Fruit fly (Drosophila melanogaster) whole organism, embryonic: ENCODE data around the gene CG34180.

ENCODE experiments used
- Antp ChIP-seq: fragments of 200-800 bp; sonication (Bioruptor generic); optimal IDR thresholded peaks from 3 replicates; lab custom pipeline; 2016; ENCODE audit warnings: missing biosample characterization, missing genetic modification characterization
- Bteb2 ChIP-seq: fragments of 200-800 bp; sonication (Bioruptor generic); optimal IDR thresholded peaks from 2 replicates; lab custom pipeline; 2016; ENCODE audit warnings: missing biosample characterization, missing genetic modification characterization
- CG10543 ChIP-seq: fragments of 200-800 bp; sonication (Bioruptor generic); optimal IDR thresholded peaks from 3 replicates; lab custom pipeline; 2017; ENCODE audit warnings: missing biosample characterization, mild to moderate bottlenecking, missing genetic modification characterization, moderate library complexity
- CG12659 ChIP-seq: fragments of 200-800 bp; sonication (Bioruptor generic); optimal IDR thresholded peaks from 3 replicates; lab custom pipeline; 2017; ENCODE audit warnings: mild to moderate bottlenecking, missing biosample characterization, missing genetic modification reagents, missing genetic modification characterization
- CG12942 ChIP-seq: fragments of 200-800 bp; sonication (Bioruptor generic); optimal IDR thresholded peaks from 3 replicates; lab custom pipeline; 2016; ENCODE audit warnings: missing biosample characterization, missing genetic modification characterization
- CG13624 ChIP-seq: fragments of 200-800 bp; sonication (Bioruptor generic); optimal IDR thresholded peaks from 2 replicates; lab custom pipeline; 2016; ENCODE audit warnings: missing biosample characterization, missing genetic modification characterization
- CG16779 ChIP-seq: fragments of 200-800 bp; sonication (Bioruptor generic); IDR thresholded peaks from 2 replicates; pipeline ENCODE4 v1.3.6; 2022; ENCODE audit warnings: missing biosample characterization, missing genetic modification characterization
- CG17359 ChIP-seq: fragments of 200-800 bp; sonication (Bioruptor generic); optimal IDR thresholded peaks from 3 replicates; lab custom pipeline; 2018; ENCODE audit warnings: missing biosample characterization, mild to moderate bottlenecking, missing genetic modification characterization, moderate library complexity
- CG17612 ChIP-seq: fragments of 200-800 bp; sonication (Bioruptor generic); IDR thresholded peaks from 2 replicates; pipeline ENCODE4 v1.3.6; 2022; ENCODE audit warnings: missing biosample characterization, missing genetic modification characterization
- CG1792 ChIP-seq: fragments of 200-800 bp; sonication (Bioruptor generic); optimal IDR thresholded peaks from 2 replicates; lab custom pipeline; 2016; ENCODE audit warnings: missing biosample characterization, missing genetic modification characterization
- CG18619 ChIP-seq: fragments of 200-800 bp; sonication (Bioruptor generic); optimal IDR thresholded peaks from 3 replicates; lab custom pipeline; 2017; ENCODE audit warnings: missing biosample characterization, mild to moderate bottlenecking, missing genetic modification characterization
- CG7839 ChIP-seq: fragments of 200-800 bp; sonication (Bioruptor generic); optimal IDR thresholded peaks from 3 replicates; lab custom pipeline; 2018; ENCODE audit warnings: missing biosample characterization, mild to moderate bottlenecking, missing genetic modification characterization, moderate library complexity
- CG7987 ChIP-seq: fragments of 200-800 bp; sonication (Bioruptor generic); optimal IDR thresholded peaks from 2 replicates; lab custom pipeline; 2018; ENCODE audit warnings: missing biosample characterization, mild to moderate bottlenecking, missing genetic modification characterization, moderate library complexity
- CG8359 ChIP-seq: fragments of 200-800 bp; sonication (Bioruptor generic); optimal IDR thresholded peaks from 2 replicates; lab custom pipeline; 2017; ENCODE audit warnings: missing biosample characterization, mild to moderate bottlenecking, missing genetic modification characterization, borderline replicate concordance
- CG8765 ChIP-seq: fragments of 200-800 bp; sonication (Bioruptor generic); IDR thresholded peaks from 2 replicates; pipeline ENCODE4 v1.3.6; 2022; ENCODE audit warnings: missing biosample characterization, missing genetic modification characterization
- CG8944 ChIP-seq: fragments of 200-800 bp; sonication (Bioruptor generic); optimal IDR thresholded peaks from 3 replicates; lab custom pipeline; 2016; ENCODE audit warnings: missing biosample characterization, missing genetic modification characterization
- CG9876 ChIP-seq: fragments of 200-800 bp; sonication (Bioruptor generic); optimal IDR thresholded peaks from 2 replicates; lab custom pipeline; 2016; ENCODE audit warnings: missing biosample characterization, missing genetic modification characterization
- CG9932 ChIP-seq: fragments of 200-800 bp; sonication (Bioruptor generic); IDR thresholded peaks from 2 replicates; pipeline ENCODE4 v1.3.6; 2022; ENCODE audit warnings: missing biosample characterization, missing genetic modification characterization
- D19A ChIP-seq: fragments of 200-800 bp; optimal IDR thresholded peaks from 3 replicates; lab custom pipeline; 2019; ENCODE audit warnings: missing biosample characterization, mild to moderate bottlenecking, missing genetic modification characterization, moderate library complexity
- GATAe ChIP-seq: fragments of 200-800 bp; sonication (Bioruptor generic); conservative IDR thresholded peaks from 2 replicates; pipeline ENCODE4 v1.3.6; 2022; ENCODE audit warnings: missing biosample characterization, missing genetic modification characterization
- Kr ChIP-seq: fragments of 200-800 bp; sonication (Bioruptor generic); optimal IDR thresholded peaks from 2 replicates; lab custom pipeline; 2017; ENCODE audit warnings: missing biosample characterization, mild to moderate bottlenecking, missing genetic modification characterization
- MTF-1 ChIP-seq: fragments of 200-800 bp; sonication (Bioruptor generic); optimal IDR thresholded peaks from 2 replicates; lab custom pipeline; 2018; ENCODE audit warnings: missing biosample characterization, mild to moderate bottlenecking, missing genetic modification characterization, borderline replicate concordance
- Mad ChIP-seq: fragments of 200-800 bp; sonication (Bioruptor generic); optimal IDR thresholded peaks from 2 replicates; lab custom pipeline; 2016; ENCODE audit warnings: missing biosample characterization, missing genetic modification characterization
- Med ChIP-seq: fragments of 200-800 bp; sonication (Bioruptor generic); peaks from one replicate; lab custom pipeline; 2016; ENCODE audit warnings: missing biosample characterization, missing genetic modification characterization, mild to moderate bottlenecking, inconsistent platforms, moderate library complexity
- Meics ChIP-seq: fragments of 200-800 bp; sonication (Bioruptor generic); optimal IDR thresholded peaks from 2 replicates; lab custom pipeline; 2017; ENCODE audit warnings: missing biosample characterization, mild to moderate bottlenecking, missing genetic modification characterization
- NK7.1 ChIP-seq: fragments of 200-800 bp; sonication (Bioruptor generic); optimal IDR thresholded peaks from 3 replicates; lab custom pipeline; 2016; ENCODE audit warnings: missing biosample characterization, missing genetic modification characterization
- Six4 ChIP-seq: fragments of 200-800 bp; sonication (Bioruptor generic); optimal IDR thresholded peaks from 2 replicates; lab custom pipeline; 2016; ENCODE audit warnings: missing biosample characterization, missing genetic modification characterization
- ab ChIP-seq: fragments of 200-800 bp; sonication (Bioruptor generic); optimal IDR thresholded peaks from 2 replicates; lab custom pipeline; 2016; ENCODE audit warnings: missing biosample characterization, missing genetic modification characterization
- ac ChIP-seq: fragments of 200-800 bp; sonication (Bioruptor generic); optimal IDR thresholded peaks from 3 replicates; lab custom pipeline; 2017; ENCODE audit warnings: missing biosample characterization, mild to moderate bottlenecking, missing genetic modification characterization
- dmrt99B ChIP-seq: fragments of 200-800 bp; sonication (Bioruptor generic); optimal IDR thresholded peaks from 2 replicates; lab custom pipeline; 2018; ENCODE audit warnings: missing biosample characterization, mild to moderate bottlenecking, missing genetic modification characterization, moderate library complexity
- ftz-f1 ChIP-seq: fragments of 200-800 bp; sonication (Bioruptor generic); optimal IDR thresholded peaks from 2 replicates; lab custom pipeline; 2016; ENCODE audit warnings: missing biosample characterization, missing genetic modification characterization
- grau ChIP-seq: fragments of 200-800 bp; optimal IDR thresholded peaks from 3 replicates; lab custom pipeline; 2019; ENCODE audit warnings: missing biosample characterization, mild to moderate bottlenecking, missing genetic modification characterization, moderate library complexity
- grn ChIP-seq: fragments of 200-800 bp; sonication (Bioruptor generic); optimal IDR thresholded peaks from 3 replicates; lab custom pipeline; 2017; ENCODE audit warnings: missing biosample characterization, missing genetic modification characterization
- hkb ChIP-seq, 2 experiments: fragments of 200-800 bp in 1 of 2; fragments of >200 bp in 1 of 2; sonication (Bioruptor generic) in 1 of 2; IDR thresholded peaks in 1 of 2; optimal IDR thresholded peaks in 1 of 2; 2 replicates each; pipeline versions ENCODE4 v1.3.6 to Lab custom; 2017 to 2022; ENCODE audit warnings: missing biosample characterization in 1 of 2, missing genetic modification characterization in 1 of 2
- inv ChIP-seq: fragments of 200-800 bp; sonication (Bioruptor generic); IDR thresholded peaks from 2 replicates; pipeline ENCODE4 v1.3.6; 2022; ENCODE audit warnings: missing biosample characterization, missing genetic modification characterization; ENCODE audit not compliant: partially characterized antibody
- lmd ChIP-seq: fragments of 200-800 bp; sonication (Bioruptor generic); IDR thresholded peaks from 2 replicates; pipeline ENCODE4 v1.3.6; 2022; ENCODE audit warnings: missing biosample characterization, missing genetic modification characterization
- peb ChIP-seq: fragments of 200-800 bp; sonication (Bioruptor generic); IDR thresholded peaks from 2 replicates; pipeline ENCODE4 v1.3.6; 2022; ENCODE audit warnings: missing biosample characterization, missing genetic modification characterization
- run ChIP-seq: fragments of 200-800 bp; sonication (Bioruptor generic); optimal IDR thresholded peaks from 3 replicates; lab custom pipeline; 2018; ENCODE audit warnings: missing biosample characterization, mild to moderate bottlenecking, missing genetic modification characterization
- sd ChIP-seq: fragments of 200-800 bp; sonication (Bioruptor generic); optimal IDR thresholded peaks from 3 replicates; lab custom pipeline; 2018; ENCODE audit warnings: missing biosample characterization, mild to moderate bottlenecking, missing genetic modification characterization, moderate library complexity
- seq ChIP-seq: fragments of 200-800 bp; sonication (Bioruptor generic); IDR thresholded peaks from 2 replicates; pipeline ENCODE4 v1.3.6; 2022; ENCODE audit warnings: missing biosample characterization, missing genetic modification characterization
- slbo ChIP-seq: fragments of 200-800 bp; sonication (Bioruptor generic); IDR thresholded peaks from 2 replicates; pipeline ENCODE4 v1.3.6; 2022; ENCODE audit warnings: missing biosample characterization, missing genetic modification characterization
- sob ChIP-seq: fragments of 200-800 bp; sonication (Bioruptor generic); IDR thresholded peaks from 2 replicates; pipeline ENCODE4 v1.3.6; 2022; ENCODE audit warnings: missing biosample characterization, missing genetic modification characterization
- trh ChIP-seq: fragments of 200-800 bp; sonication (Bioruptor generic); optimal IDR thresholded peaks from 2 replicates; lab custom pipeline; 2016; ENCODE audit warnings: missing biosample characterization, missing genetic modification characterization
- vvl ChIP-seq: fragments of 200-800 bp; sonication (Bioruptor generic); IDR thresholded peaks from 2 replicates; pipeline ENCODE4 v1.3.6; 2022; ENCODE audit warnings: missing biosample characterization, missing genetic modification characterization
- wek ChIP-seq: fragments of 200-800 bp; sonication (Bioruptor generic); optimal IDR thresholded peaks from 3 replicates; lab custom pipeline; 2018; ENCODE audit warnings: missing biosample characterization, mild to moderate bottlenecking, missing genetic modification characterization, moderate library complexity
- yki ChIP-seq: fragments of >200 bp; optimal IDR thresholded peaks from 3 replicates; lab custom pipeline; 2018
- z ChIP-seq: fragments of 200-800 bp; sonication (Bioruptor generic); IDR thresholded peaks from 3 replicates; pipeline ENCODE4 v1.3.6; 2022; ENCODE audit warnings: missing biosample characterization, missing genetic modification characterization

CG34180 gene

DNA sequence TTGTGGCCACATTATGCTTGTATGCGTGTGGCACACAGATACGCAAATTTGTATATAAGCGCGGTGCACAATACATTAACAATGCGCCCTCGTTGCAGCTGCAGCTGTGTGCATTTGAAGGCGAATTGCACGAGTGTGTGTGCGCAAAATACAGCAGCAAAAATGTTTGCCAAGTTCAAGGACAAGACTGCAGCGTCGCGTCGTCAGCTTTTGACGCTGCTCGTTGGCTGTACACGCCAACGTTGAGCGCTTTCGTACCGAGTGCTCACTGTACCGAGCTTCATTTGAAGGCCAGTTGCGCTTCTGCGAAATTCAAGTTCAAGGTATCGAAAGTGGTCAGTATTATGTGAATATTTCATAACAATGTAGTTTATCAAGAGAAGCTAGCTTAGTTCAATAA is 26.5 kb downstream of the CG34180 start:
- TF ChIP-seq sob (GFP tag; lab: Robert Waterston, UW): peak; percentile 27; the same call in 1 of the 2 replicates
- no peak for TF ChIP-seq seq (GFP tag; lab: Robert Waterston, UW)
- TF ChIP-seq Six4 (GFP tag; lab: Kevin White, UChicago): no peak
- TF ChIP-seq grau (tag; lab: Kevin White, UChicago): peak; percentile 5
- peak; percentile 13 for TF ChIP-seq Med (GFP tag; lab: Kevin White, UChicago)
- TF ChIP-seq CG13624 (GFP tag; lab: Kevin White, UChicago): no peak
- no peak for TF ChIP-seq trh
- TF ChIP-seq CG8765 (GFP tag; lab: Robert Waterston, UW): 0 out of 2 replicates have a peak, but pooled peaks have one; percentile 33
- TF ChIP-seq CG17612 (GFP tag; lab: Robert Waterston, UW): no peak
- TF ChIP-seq CG7839 (tag; lab: Kevin White, UChicago): no peak
- no peak for TF ChIP-seq peb
- no peak for TF ChIP-seq D19A (tag; lab: Kevin White, UChicago)
- TF ChIP-seq inv (GFP tag; lab: Robert Waterston, UW): no peak

DNA sequence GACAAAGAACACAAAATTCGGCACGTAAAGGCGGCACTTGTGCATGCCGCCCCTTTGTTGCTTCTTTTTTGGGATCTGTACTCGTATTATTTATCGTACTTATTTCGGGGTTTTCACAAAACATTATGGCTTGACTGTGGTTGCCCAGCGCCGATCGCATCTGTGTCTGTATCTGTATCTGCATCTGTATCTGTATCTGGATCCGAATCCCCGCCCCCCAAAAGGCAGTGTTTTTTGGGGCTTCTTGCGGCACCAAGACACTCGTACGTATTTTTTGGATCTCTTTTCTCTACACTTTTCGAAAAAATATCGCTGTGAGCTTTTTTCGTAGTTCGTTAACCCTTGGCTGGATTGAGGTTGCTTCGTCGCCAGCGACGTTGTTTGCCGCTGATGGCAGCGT is 27.4 kb downstream of the CG34180 start:
- TF ChIP-seq Kr (no peak), grn (GFP tag; lab: Kevin White, UChicago) (peak; percentile 44), CG8359 (no peak), CG1792 (no peak), lmd (GFP tag; lab: Robert Waterston, UW) (no peak), hkb (optimal IDR thresholded peaks at IDR 0.05; lab: Kevin White, UChicago) (peak; percentile 4), hkb (GFP tag; IDR thresholded peaks at IDR 0.05; lab: Robert Waterston, UW) (no peak)
- TF ChIP-seq, all 482 proteins: peak for 2

DNA sequence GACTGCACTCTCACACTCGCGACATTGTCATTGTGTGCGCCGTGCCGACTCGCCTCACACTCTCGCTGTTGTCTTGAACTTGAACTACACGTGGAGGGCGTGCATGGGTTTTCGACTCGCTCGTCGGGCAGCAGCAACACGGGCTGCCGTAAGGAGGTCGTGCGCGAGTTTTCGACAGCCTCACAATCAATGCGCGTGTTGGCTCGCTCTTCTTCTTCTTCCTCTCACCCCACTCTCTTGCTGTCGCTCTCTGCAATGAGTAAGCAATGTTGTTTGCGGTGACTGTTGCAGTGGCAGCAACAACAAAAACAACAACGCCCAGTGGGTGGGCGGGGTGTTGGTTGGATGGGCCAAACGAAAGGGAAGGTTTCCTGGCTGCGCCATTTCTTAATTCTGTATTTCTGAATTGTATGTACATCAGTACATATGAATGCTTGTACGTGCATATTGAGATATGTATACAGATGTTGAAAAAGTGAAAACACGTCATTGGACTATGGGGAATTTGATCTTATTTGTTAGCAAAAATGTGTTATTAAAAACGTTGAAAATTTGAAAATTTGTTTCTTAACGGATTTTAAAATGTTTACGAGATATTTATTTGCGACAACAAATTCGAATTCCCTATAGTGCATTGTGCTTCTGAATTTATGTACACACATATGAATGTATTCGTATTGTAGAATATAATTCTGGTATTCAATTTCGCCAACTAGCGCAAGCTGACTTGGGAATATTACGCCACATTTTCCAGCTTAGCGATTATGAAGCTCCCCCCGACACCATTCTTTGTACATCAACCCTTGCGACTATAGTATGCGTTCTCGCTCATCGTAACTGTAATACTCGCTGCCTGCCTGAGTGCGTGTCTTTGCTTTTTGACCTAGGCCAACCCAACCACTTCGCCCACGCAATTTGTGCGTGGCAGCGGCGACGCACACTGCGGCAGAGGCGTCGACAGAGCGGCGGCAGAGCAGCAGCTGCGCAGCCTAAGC is 28.4 kb downstream of the CG34180 start:
- no peak for TF ChIP-seq yki
- TF ChIP-seq MTF-1: peak; percentile 58
- no peak for TF ChIP-seq CG8944 (GFP tag; lab: Kevin White, UChicago)
- TF ChIP-seq CG17359: peak; percentile 30
- TF ChIP-seq Bteb2: peak; percentile 19
- TF ChIP-seq ac (GFP tag; lab: Kevin White, UChicago): peak; percentile 1
- TF ChIP-seq NK7.1 (GFP tag; lab: Kevin White, UChicago): no peak
- no peak for TF ChIP-seq CG16779
- TF ChIP-seq wek (GFP tag; lab: Kevin White, UChicago): no peak
- TF ChIP-seq Antp (GFP tag; lab: Kevin White, UChicago): no peak
- peak; percentile 73 for TF ChIP-seq ab (GFP tag; lab: Kevin White, UChicago)
- no peak for TF ChIP-seq Mad
- TF ChIP-seq slbo (GFP tag; lab: Robert Waterston, UW): peak; percentile 15; the same call in 1 of the 2 replicates
- peak; percentile 98 for TF ChIP-seq CG10543 (GFP tag; lab: Kevin White, UChicago)
- TF ChIP-seq CG12942 (GFP tag; lab: Kevin White, UChicago): no peak
- peak; percentile 66; the same call in 1 of the 2 replicates for TF ChIP-seq GATAe (GFP tag; lab: Robert Waterston, UW)
- TF ChIP-seq sd (tag; lab: Kevin White, UChicago): peak; percentile 87
- TF ChIP-seq vvl (GFP tag; lab: Robert Waterston, UW): peak; percentile 61
- TF ChIP-seq CG9932 (GFP tag; lab: Robert Waterston, UW): peak; percentile 39; the same call in 1 of the 2 replicates
- TF ChIP-seq CG12659 (GFP tag; lab: Kevin White, UChicago): peak; percentile 12
- TF ChIP-seq Meics (GFP tag; lab: Kevin White, UChicago): peak; percentile 49
- peak; percentile 99 for TF ChIP-seq ftz-f1
- peak; percentile 71 for TF ChIP-seq run
- TF ChIP-seq dmrt99B (tag; lab: Kevin White, UChicago): peak; percentile 10
- peak; percentile 62 for TF ChIP-seq CG18619
- TF ChIP-seq CG7987: peak; percentile 95
- no peak for TF ChIP-seq CG9876
- peak; percentile 91 for TF ChIP-seq z (GFP tag; lab: Robert Waterston, UW)
